Worm (Caenorhabditis elegans) whole organism, L1 larva: ENCODE data around the gene F28H6.7.
A peak's percentile ranks its signal among the peaks of the same experiment; 100 is the strongest.

Experiments used
- C04F5.9 ChIP-seq: sonication (generic microtip); optimal IDR thresholded peaks from 2 replicates; lab custom pipeline; 2016; ENCODE audit warnings: missing genetic modification characterization, missing compliant biosample characterization
- C16A3.4 ChIP-seq: fragments of 150-350 bp; optimal IDR thresholded peaks from 2 replicates; lab custom pipeline; 2014; ENCODE audit warnings: missing biosample characterization, missing genetic modification characterization
- aly-2 ChIP-seq: fragments of 150-350 bp; optimal IDR thresholded peaks from 2 replicates; lab custom pipeline; 2014; ENCODE audit warnings: missing biosample characterization, missing genetic modification characterization
- ama-1 ChIP-seq: fragments of 150-350 bp; optimal IDR thresholded peaks from 2 replicates; lab custom pipeline; 2014
- blmp-1 ChIP-seq: fragments of 150-350 bp; optimal IDR thresholded peaks from 2 replicates; lab custom pipeline; 2014; ENCODE audit warnings: missing biosample characterization, missing genetic modification characterization
- dpl-1 ChIP-seq, 3 experiments: fragments of 150-350 bp in 2 of 3; sonication (generic microtip) in 1 of 3; optimal IDR thresholded peaks; 2 replicates each; lab custom pipeline; 2014 to 2017; ENCODE audit warnings: missing biosample characterization in 3 of 3, missing genetic modification characterization in 3 of 3, missing genetic modification reagents in 3 of 3
- dsc-1 ChIP-seq: sonication (generic microtip); optimal IDR thresholded peaks from 2 replicates; lab custom pipeline; 2016; ENCODE audit warnings: mild to moderate bottlenecking, missing genetic modification characterization, missing compliant biosample characterization
- efl-3 ChIP-seq: fragments of 200-800 bp; sonication (Bioruptor generic); optimal IDR thresholded peaks from 2 replicates; lab custom pipeline; 2018; ENCODE audit warnings: mild to moderate bottlenecking, missing genetic modification characterization, missing compliant biosample characterization
- egl-27 ChIP-seq, 2 experiments: fragments of 150-350 bp in 1 of 2; sonication (generic microtip); optimal IDR thresholded peaks; 3 replicates each; lab custom pipeline; 2017 to 2018; ENCODE audit warnings: missing biosample characterization in 2 of 2, missing genetic modification characterization in 2 of 2, missing genetic modification reagents in 2 of 2
- elt-2 ChIP-seq: sonication (generic microtip); optimal IDR thresholded peaks from 2 replicates; lab custom pipeline; 2016; ENCODE audit warnings: missing genetic modification characterization, mild to moderate bottlenecking, inconsistent platforms, missing compliant biosample characterization, missing genetic modification reagents
- elt-3 ChIP-seq, 6 experiments: fragments of 150-350 bp in 1 of 6; sonication (generic microtip); optimal IDR thresholded peaks; 2 replicates each; lab custom pipeline; 2017 to 2018; ENCODE audit warnings: missing biosample characterization in 6 of 6, missing genetic modification characterization in 6 of 6, inconsistent platforms in 1 of 6
- fkh-10 ChIP-seq: sonication (generic microtip); optimal IDR thresholded peaks from 2 replicates; lab custom pipeline; 2017; ENCODE audit warnings: missing biosample characterization, missing genetic modification reagents, missing genetic modification characterization
- fos-1 ChIP-seq: fragments of 150-350 bp; optimal IDR thresholded peaks from 2 replicates; lab custom pipeline; 2014; ENCODE audit warnings: missing biosample characterization, missing genetic modification characterization
- grh-1 ChIP-seq: fragments of 200-800 bp; sonication (Bioruptor generic); IDR thresholded peaks from 2 replicates; pipeline ENCODE4 v1.3.6; 2022; ENCODE audit warnings: missing genetic modification reagents, missing genetic modification characterization, missing compliant biosample characterization
- hlh-17 ChIP-seq: fragments of 200-800 bp; sonication (Bioruptor generic); optimal IDR thresholded peaks from 2 replicates; lab custom pipeline; 2018; ENCODE audit warnings: missing genetic modification characterization, mild to moderate bottlenecking, missing compliant biosample characterization, moderate library complexity, borderline replicate concordance
- hlh-4 ChIP-seq: sonication (generic microtip); optimal IDR thresholded peaks from 2 replicates; lab custom pipeline; 2016; ENCODE audit warnings: mild to moderate bottlenecking, missing genetic modification characterization, missing compliant biosample characterization
- hpl-2 ChIP-seq: fragments of 150-350 bp; optimal IDR thresholded peaks from 2 replicates; lab custom pipeline; 2014; ENCODE audit warnings: missing biosample characterization, missing genetic modification reagents, missing genetic modification characterization
- lin-35 ChIP-seq, 2 experiments: fragments of 150-350 bp; optimal IDR thresholded peaks; 2 replicates each; lab custom pipeline; 2014; ENCODE audit warnings: missing biosample characterization in 2 of 2, missing genetic modification characterization in 2 of 2, missing genetic modification reagents in 2 of 2
- lin-39 ChIP-seq: fragments of 150-350 bp; optimal IDR thresholded peaks from 2 replicates; lab custom pipeline; 2014; ENCODE audit warnings: missing biosample characterization, missing genetic modification reagents, missing genetic modification characterization
- lir-3 ChIP-seq: sonication (generic microtip); optimal IDR thresholded peaks from 2 replicates; lab custom pipeline; 2016; ENCODE audit warnings: mild to moderate bottlenecking, missing genetic modification characterization, moderate library complexity, missing compliant biosample characterization; ENCODE audit not compliant: poor library complexity
- mdl-1 ChIP-seq, 2 experiments: fragments of 150-350 bp; optimal IDR thresholded peaks; 2 replicates each; lab custom pipeline; 2014 to 2017; ENCODE audit warnings: missing biosample characterization in 2 of 2, missing genetic modification characterization in 2 of 2, inconsistent platforms in 1 of 2
- mef-2 ChIP-seq: fragments of 150-350 bp; optimal IDR thresholded peaks from 2 replicates; lab custom pipeline; 2014; ENCODE audit warnings: missing biosample characterization, missing genetic modification characterization
- nhr-19 ChIP-seq: fragments of 200-800 bp; sonication (Bioruptor generic); conservative IDR thresholded peaks from 2 replicates; pipeline ENCODE4 v1.3.6; 2022; ENCODE audit warnings: missing genetic modification characterization, missing compliant biosample characterization
- nhr-20 ChIP-seq: sonication (generic microtip); optimal IDR thresholded peaks from 2 replicates; lab custom pipeline; 2016; ENCODE audit warnings: mild to moderate bottlenecking, missing genetic modification characterization, missing compliant biosample characterization
- nhr-47 ChIP-seq: sonication (generic microtip); optimal IDR thresholded peaks from 2 replicates; lab custom pipeline; 2016; ENCODE audit warnings: mild to moderate bottlenecking, missing genetic modification characterization, moderate library complexity, missing compliant biosample characterization
- nhr-71 ChIP-seq: sonication (generic microtip); optimal IDR thresholded peaks from 2 replicates; lab custom pipeline; 2016; ENCODE audit warnings: mild to moderate bottlenecking, missing genetic modification characterization, moderate library complexity, missing compliant biosample characterization
- nhr-77 ChIP-seq: fragments of 150-350 bp; optimal IDR thresholded peaks from 2 replicates; lab custom pipeline; 2014; ENCODE audit warnings: missing biosample characterization, missing genetic modification characterization
- nhr-84 ChIP-seq: sonication (generic microtip); optimal IDR thresholded peaks from 2 replicates; lab custom pipeline; 2017; ENCODE audit warnings: missing biosample characterization, missing genetic modification characterization
- nhr-90 ChIP-seq: sonication (generic microtip); optimal IDR thresholded peaks from 2 replicates; lab custom pipeline; 2016; ENCODE audit warnings: mild to moderate bottlenecking, missing genetic modification characterization, missing compliant biosample characterization; ENCODE audit not compliant: poor library complexity
- pax-3 ChIP-seq: fragments of 200-800 bp; sonication (Bioruptor generic); optimal IDR thresholded peaks from 2 replicates; lab custom pipeline; 2018; ENCODE audit warnings: mild to moderate bottlenecking, missing genetic modification characterization, moderate library complexity, missing compliant biosample characterization
- pqm-1 ChIP-seq: sonication (generic microtip); optimal IDR thresholded peaks from 3 replicates; lab custom pipeline; 2017; ENCODE audit warnings: missing biosample characterization, missing genetic modification characterization
- rnt-1 ChIP-seq: sonication (generic microtip); optimal IDR thresholded peaks from 2 replicates; lab custom pipeline; 2016; ENCODE audit warnings: mild to moderate bottlenecking, missing genetic modification characterization, moderate library complexity, missing compliant biosample characterization
- snu-23 ChIP-seq: sonication (generic microtip); optimal IDR thresholded peaks from 2 replicates; lab custom pipeline; 2016; ENCODE audit warnings: missing genetic modification characterization, missing compliant biosample characterization
- sox-4 ChIP-seq: sonication (generic microtip); optimal IDR thresholded peaks from 2 replicates; lab custom pipeline; 2016; ENCODE audit warnings: missing genetic modification characterization, missing compliant biosample characterization
- swsn-7 ChIP-seq: sonication (generic microtip); optimal IDR thresholded peaks from 2 replicates; lab custom pipeline; 2016; ENCODE audit warnings: missing genetic modification characterization, missing compliant biosample characterization
- tbx-2 ChIP-seq: sonication (generic microtip); optimal IDR thresholded peaks from 2 replicates; lab custom pipeline; 2016; ENCODE audit warnings: missing genetic modification characterization, missing compliant biosample characterization
- unc-86 ChIP-seq: sonication (generic microtip); optimal IDR thresholded peaks from 2 replicates; lab custom pipeline; 2016; ENCODE audit warnings: missing genetic modification characterization, missing compliant biosample characterization
- vab-15 ChIP-seq: sonication (generic microtip); optimal IDR thresholded peaks from 2 replicates; lab custom pipeline; 2017; ENCODE audit warnings: missing genotype, mild to moderate bottlenecking, missing genetic modification characterization, missing compliant biosample characterization
- xbp-1 ChIP-seq: sonication (generic microtip); optimal IDR thresholded peaks from 2 replicates; lab custom pipeline; 2016; ENCODE audit warnings: missing genetic modification characterization, missing compliant biosample characterization
- zag-1 ChIP-seq: fragments of 150-350 bp; optimal IDR thresholded peaks from 2 replicates; lab custom pipeline; 2014; ENCODE audit warnings: missing biosample characterization, missing genetic modification characterization
- ztf-11 ChIP-seq, 2 experiments: sonication (generic microtip); optimal IDR thresholded peaks; 2 replicates each; lab custom pipeline; 2016 to 2017; ENCODE audit warnings: missing genetic modification characterization in 2 of 2, missing biosample characterization in 1 of 2, missing compliant biosample characterization in 1 of 2
- ztf-4 ChIP-seq: fragments of 150-350 bp; optimal IDR thresholded peaks from 2 replicates; lab custom pipeline; 2014; ENCODE audit warnings: missing biosample characterization, missing genetic modification characterization

Gene F28H6.7

ce11 chrX:14115480-14116161, at the start of gene F28H6.7:
TSS of gene F28H6.7 (plus strand) at chrX:14116111.
- peak; percentile 28 for TF ChIP-seq nhr-77 (tag; lab: Kevin White, UChicago)
- TF ChIP-seq pqm-1 (tag; lab: Kevin White, UChicago): no peak
- TF ChIP-seq nhr-47 (tag; lab: Kevin White, UChicago): peak; percentile 37
- peak; percentile 24 for TF ChIP-seq xbp-1 (tag; lab: Kevin White, UChicago)
- peak in 2 of 3 experiments; percentile 4 to 15 for TF ChIP-seq dpl-1 (GFP tag; optimal IDR thresholded peaks at IDR 0.05; lab: Kevin White, UChicago)
- TF ChIP-seq vab-15 (tag; lab: Kevin White, UChicago): no peak
- TF ChIP-seq lin-39 (tag; lab: Kevin White, UChicago): no peak
- TF ChIP-seq ztf-11 (tag; optimal IDR thresholded peaks at IDR 0.05; lab: Kevin White, UChicago): peak in 1 of 2 experiments; percentile 8
- TF ChIP-seq nhr-84 (tag; lab: Kevin White, UChicago): no peak
- peak; percentile 44 for TF ChIP-seq blmp-1 (tag; lab: Kevin White, UChicago)
- no peak for TF ChIP-seq ama-1 (lab: Kevin White, UChicago)
- peak; percentile 39 for TF ChIP-seq rnt-1 (tag; lab: Kevin White, UChicago)
- TF ChIP-seq dsc-1 (tag; lab: Kevin White, UChicago): peak; percentile 43
- peak; percentile 64 for TF ChIP-seq snu-23 (GFP tag; lab: Kevin White, UChicago)
- TF ChIP-seq mdl-1 (tag; optimal IDR thresholded peaks at IDR 0.05; lab: Kevin White, UChicago): peak in 1 of 2 experiments; percentile 16
- peak in 1 of 6 experiments; percentile 24 for TF ChIP-seq elt-3 (tag; optimal IDR thresholded peaks at IDR 0.05; lab: Kevin White, UChicago)
- peak; percentile 10 for TF ChIP-seq fkh-10 (GFP tag; lab: Kevin White, UChicago)
- peak; percentile 27 for TF ChIP-seq swsn-7
- TF ChIP-seq ztf-4: no peak
- TF ChIP-seq C16A3.4 (tag; lab: Kevin White, UChicago): peak; percentile 23
- peak; percentile 51 for TF ChIP-seq nhr-90 (tag; lab: Kevin White, UChicago)
- TF ChIP-seq unc-86: no peak
- TF ChIP-seq pax-3 (tag; lab: Kevin White, UChicago): peak; percentile 8
- TF ChIP-seq grh-1 (GFP tag; lab: Robert Waterston, UW): peak; percentile 13; the same call in 1 of the 2 replicates
- TF ChIP-seq elt-2 (tag; lab: Kevin White, UChicago): peak; percentile 36
- peak; percentile 29 for TF ChIP-seq tbx-2 (tag; lab: Kevin White, UChicago)
- TF ChIP-seq nhr-71 (tag; lab: Kevin White, UChicago): peak; percentile 49
- TF ChIP-seq sox-4 (tag; lab: Kevin White, UChicago): no peak
- peak in 1 of 2 experiments; percentile 70 for TF ChIP-seq lin-35 (GFP tag; optimal IDR thresholded peaks at IDR 0.05; lab: Kevin White, UChicago)
- peak; percentile 9 for TF ChIP-seq fos-1 (tag; lab: Kevin White, UChicago)
- TF ChIP-seq efl-3 (GFP tag; lab: Kevin White, UChicago): no peak
- no peak for TF ChIP-seq aly-2 (tag; lab: Kevin White, UChicago)
- TF ChIP-seq nhr-20 (tag; lab: Kevin White, UChicago): peak; percentile 41
- TF ChIP-seq nhr-19 (GFP tag; lab: Robert Waterston, UW): peak; percentile 34; the same call in 1 of the 2 replicates
- TF ChIP-seq, all 84 proteins: peak for 24

ce11 chrX:14067641-14068040, 48.3 kb upstream of the F28H6.7 start, which contains the start of gene lgc-21:
TSS of gene lgc-21 (minus strand) at chrX:14067984.
- TF ChIP-seq efl-3 (GFP tag; lab: Kevin White, UChicago) (no peak), lir-3 (no peak), elt-2 (tag; lab: Kevin White, UChicago) (no peak), hlh-4 (tag; lab: Kevin White, UChicago) (no peak), egl-27 (tag; optimal IDR thresholded peaks at IDR 0.05; lab: Kevin White, UChicago) (no peak), hlh-17 (no peak), hpl-2 (no peak), nhr-77 (tag; lab: Kevin White, UChicago) (no peak), zag-1 (tag; lab: Kevin White, UChicago) (no peak), C04F5.9 (tag; lab: Kevin White, UChicago) (no peak), unc-86 (no peak), aly-2 (tag; lab: Kevin White, UChicago) (no peak), pqm-1 (tag; lab: Kevin White, UChicago) (no peak), mef-2 (tag; lab: Kevin White, UChicago) (no peak)
- TF ChIP-seq, all 84 proteins: peak for 0
